Fruit fly (Drosophila melanogaster): Measurements from ENCODE around the gene CG11964.

CG11964 gene

dm6 chr3R:8896740-8897139 is 48.1 kb downstream of the CG11964 start (continued):
- TF ChIP-seq CG6813 (GFP tag; optimal IDR thresholded peaks at IDR 0.05) = peak; percentile 49
- TF ChIP-seq hkb (optimal IDR thresholded peaks at IDR 0.05) = no peak
- TF ChIP-seq hkb (GFP tag; IDR thresholded peaks at IDR 0.05) = peak; percentile 75
- no peak for TF ChIP-seq Bgb (GFP tag; IDR thresholded peaks at IDR 0.05; ENCODE audit: partially characterized antibody)
- peak; percentile 41 for TF ChIP-seq tin (GFP tag; optimal IDR thresholded peaks at IDR 0.05)
- no peak for TF ChIP-seq Rx (GFP tag; IDR thresholded peaks at IDR 0.05)
- TF ChIP-seq Pdp1 (GFP tag; optimal IDR thresholded peaks at IDR 0.05) = peak; percentile 50 to 56
- TF ChIP-seq Hmr (GFP tag; optimal IDR thresholded peaks at IDR 0.05) = peak; percentile 69
- TF ChIP-seq YL-1 (GFP tag; optimal IDR thresholded peaks at IDR 0.05) = no peak
- peak; percentile 5 for TF ChIP-seq CG10274 (GFP tag; optimal IDR thresholded peaks at IDR 0.05)
- peak; percentile 62 for TF ChIP-seq Fer3 (tag; optimal IDR thresholded peaks at IDR 0.05)
- peak; percentile 34; the same call in 1 of the 2 replicates for TF ChIP-seq sisA (GFP tag; IDR thresholded peaks at IDR 0.05)
- TF ChIP-seq Hand (GFP tag; optimal IDR thresholded peaks at IDR 0.05) = no peak
- TF ChIP-seq CG11560 (tag; IDR thresholded peaks at IDR 0.05) = no peak
- peak; percentile 45 for TF ChIP-seq mam (GFP tag; optimal IDR thresholded peaks at IDR 0.05)
- no peak for TF ChIP-seq CG8478 (optimal IDR thresholded peaks at IDR 0.05)
- no peak for TF ChIP-seq CG11696 (GFP tag; IDR thresholded peaks at IDR 0.05)
- TF ChIP-seq CG17328 (GFP tag; IDR thresholded peaks at IDR 0.05) = peak; percentile 48; the same call in 1 of the 2 replicates
- TF ChIP-seq CG14965 (GFP tag; optimal IDR thresholded peaks at IDR 0.05; ENCODE audit: borderline replicate concordance) = no peak
- no peak for TF ChIP-seq sna (GFP tag; IDR thresholded peaks at IDR 0.05; ENCODE audit: partially characterized antibody)
- TF ChIP-seq crp (GFP tag; optimal IDR thresholded peaks at IDR 0.05) = no peak
- TF ChIP-seq otp (GFP tag; IDR thresholded peaks at IDR 0.05) = no peak
- TF ChIP-seq CG17612 (GFP tag; IDR thresholded peaks at IDR 0.05) = no peak
- no peak for TF ChIP-seq bbx (GFP tag; IDR thresholded peaks at IDR 0.05; ENCODE audit: partially characterized antibody)
- TF ChIP-seq CG10147 (GFP tag; optimal IDR thresholded peaks at IDR 0.05) = peak; percentile 63
- peak; percentile 40; the same call in 2 of the 3 replicates for TF ChIP-seq croc (GFP tag; conservative IDR thresholded peaks at IDR 0.05)
- peak; percentile 19 for TF ChIP-seq CG2875 (GFP tag; optimal IDR thresholded peaks at IDR 0.05)
- no peak for TF ChIP-seq CG34224 (GFP tag; IDR thresholded peaks at IDR 0.05; ENCODE audit: partially characterized antibody)
- no peak for TF ChIP-seq CG11723 (GFP tag; optimal IDR thresholded peaks at IDR 0.05)
- TF ChIP-seq CG6654 (GFP tag; optimal IDR thresholded peaks at IDR 0.05) = no peak
- no peak for TF ChIP-seq cg (GFP tag; optimal IDR thresholded peaks at IDR 0.05)
- no peak for TF ChIP-seq MTF-1 (GFP tag; optimal IDR thresholded peaks at IDR 0.05; ENCODE audit: borderline replicate concordance)
- TF ChIP-seq Dip3 (GFP tag; optimal IDR thresholded peaks at IDR 0.05) = peak; percentile 41
- TF ChIP-seq CG4360 (GFP tag; IDR thresholded peaks at IDR 0.05) = no peak
- TF ChIP-seq hbn (GFP tag; IDR thresholded peaks at IDR 0.05; ENCODE audit: partially characterized antibody) = no peak
- peak; percentile 55 for TF ChIP-seq CG15601 (tag; optimal IDR thresholded peaks at IDR 0.05)
- peak; percentile 54; the same call in 1 of the 2 replicates for TF ChIP-seq Rfx (GFP tag; IDR thresholded peaks at IDR 0.05)
- TF ChIP-seq hth (optimal IDR thresholded peaks at IDR 0.05) = no peak
- TF ChIP-seq D19A (tag; optimal IDR thresholded peaks at IDR 0.05) = peak; percentile 59
- peak; percentile 68 for TF ChIP-seq Side (GFP tag; optimal IDR thresholded peaks at IDR 0.05)
- TF ChIP-seq CG18764 (GFP tag; optimal IDR thresholded peaks at IDR 0.05) = peak; percentile 21
- peak; percentile 77 for TF ChIP-seq her (GFP tag; optimal IDR thresholded peaks at IDR 0.05)
- TF ChIP-seq CG1792 (GFP tag; optimal IDR thresholded peaks at IDR 0.05) = peak; percentile 43
- TF ChIP-seq wdn (GFP tag; IDR thresholded peaks at IDR 0.05) = 0 out of 2 replicates have a peak, but pooled peaks have one; percentile 24
- TF ChIP-seq bcd (GFP tag; optimal IDR thresholded peaks at IDR 0.05) = peak; percentile 62
- no peak for TF ChIP-seq CG10431 (GFP tag; optimal IDR thresholded peaks at IDR 0.05)
- TF ChIP-seq B-H2 (GFP tag; optimal IDR thresholded peaks at IDR 0.05) = no peak
- TF ChIP-seq repo (GFP tag; optimal IDR thresholded peaks at IDR 0.05) = peak; percentile 31
- TF ChIP-seq mld (GFP tag; IDR thresholded peaks at IDR 0.05; ENCODE audit: partially characterized antibody) = no peak
- peak; percentile 48 for TF ChIP-seq HLH3B (GFP tag; IDR thresholded peaks at IDR 0.05)
- TF ChIP-seq wor (GFP tag; IDR thresholded peaks at IDR 0.05) = no peak

Data from whole organism, embryonic.